Fruit fly (Drosophila melanogaster) whole organism, embryonic: ENCODE results near the gene topi.

ENCODE experiments used
- Adf1 ChIP-seq: fragments of 200-800 bp; sonication (Bioruptor generic); IDR thresholded peaks from 2 replicates; pipeline ENCODE4 v1.3.6; 2022; ENCODE audit warnings: missing biosample characterization, missing genetic modification characterization
- BEAF-32 ChIP-seq: fragments of 200-800 bp; sonication (Bioruptor generic); optimal IDR thresholded peaks from 3 replicates; lab custom pipeline; 2017; ENCODE audit warnings: missing biosample characterization, missing genetic modification characterization, mild to moderate bottlenecking, moderate library complexity, missing genetic modification reagents
- Bdp1 ChIP-seq: fragments of 200-800 bp; sonication (Bioruptor generic); optimal IDR thresholded peaks from 3 replicates; lab custom pipeline; 2016; ENCODE audit warnings: missing biosample characterization, missing genetic modification characterization
- Bgb ChIP-seq: fragments of 200-800 bp; sonication (Bioruptor generic); IDR thresholded peaks from 2 replicates; pipeline ENCODE4 v1.3.6; 2022; ENCODE audit warnings: missing biosample characterization, missing genetic modification characterization; ENCODE audit not compliant: partially characterized antibody
- CG11456 ChIP-seq: fragments of 200-800 bp; sonication (Bioruptor generic); IDR thresholded peaks from 3 replicates; pipeline ENCODE4 v1.3.6; 2022; ENCODE audit warnings: missing biosample characterization, missing genetic modification characterization
- CG11504 ChIP-seq: fragments of 200-800 bp; sonication (Bioruptor generic); optimal IDR thresholded peaks from 3 replicates; lab custom pipeline; 2019; ENCODE audit warnings: missing biosample characterization, mild to moderate bottlenecking, missing genetic modification characterization, moderate library complexity
- CG13894 ChIP-seq: fragments of 200-800 bp; sonication (Bioruptor generic); optimal IDR thresholded peaks from 3 replicates; lab custom pipeline; 2018; ENCODE audit warnings: missing biosample characterization, mild to moderate bottlenecking, missing genetic modification characterization, moderate library complexity
- CG14710 ChIP-seq: fragments of 200-800 bp; sonication (Bioruptor generic); optimal IDR thresholded peaks from 3 replicates; lab custom pipeline; 2019; ENCODE audit warnings: missing biosample characterization, mild to moderate bottlenecking, missing genetic modification characterization, moderate library complexity
- CG14860 ChIP-seq: fragments of 200-800 bp; sonication (Bioruptor generic); IDR thresholded peaks from 3 replicates; pipeline ENCODE4 v1.3.6; 2022; ENCODE audit warnings: missing biosample characterization, missing genetic modification characterization; ENCODE audit not compliant: partially characterized antibody
- CG15514 ChIP-seq: fragments of 200-800 bp; sonication (Bioruptor generic); optimal IDR thresholded peaks from 3 replicates; lab custom pipeline; 2017; ENCODE audit warnings: missing biosample characterization, missing genetic modification characterization, mild to moderate bottlenecking, moderate library complexity, missing genetic modification reagents
- CG16815 ChIP-seq: fragments of 200-800 bp; sonication (Bioruptor generic); optimal IDR thresholded peaks from 3 replicates; lab custom pipeline; 2017; ENCODE audit warnings: missing biosample characterization, mild to moderate bottlenecking, missing genetic modification characterization
- CG3407 ChIP-seq: fragments of 200-800 bp; sonication (Bioruptor generic); optimal IDR thresholded peaks from 2 replicates; lab custom pipeline; 2018; ENCODE audit warnings: missing biosample characterization, mild to moderate bottlenecking, missing genetic modification characterization
- CG4360 ChIP-seq: fragments of 200-800 bp; sonication (Bioruptor generic); IDR thresholded peaks from 2 replicates; pipeline ENCODE4 v1.3.6; 2022; ENCODE audit warnings: missing biosample characterization, missing genetic modification characterization
- CG8290 ChIP-seq, 3 experiments: fragments of 200-800 bp; sonication (Bioruptor generic); optimal IDR thresholded peaks; 2 replicates each; lab custom pipeline; 2016 to 2019; ENCODE audit warnings: missing biosample characterization in 3 of 3, missing genetic modification characterization in 3 of 3, mild to moderate bottlenecking in 2 of 3, moderate library complexity in 1 of 3
- CG8388 ChIP-seq: fragments of 200-800 bp; sonication (Bioruptor generic); optimal IDR thresholded peaks from 2 replicates; lab custom pipeline; 2019; ENCODE audit warnings: missing biosample characterization, mild to moderate bottlenecking, missing genetic modification characterization, moderate library complexity
- CG8478 ChIP-seq: fragments of >200 bp; optimal IDR thresholded peaks from 2 replicates; lab custom pipeline; 2018
- Dll ChIP-seq: fragments of 200-800 bp; sonication (Bioruptor generic); IDR thresholded peaks from 4 replicates; pipeline ENCODE4 v1.3.6; 2022; ENCODE audit warnings: missing biosample characterization, missing genetic modification characterization; ENCODE audit not compliant: partially characterized antibody
- Dp ChIP-seq: fragments of 200-800 bp; sonication (Bioruptor generic); optimal IDR thresholded peaks from 2 replicates; lab custom pipeline; 2018; ENCODE audit warnings: missing biosample characterization, mild to moderate bottlenecking, missing genetic modification characterization, moderate library complexity
- Dref ChIP-seq: fragments of 200-800 bp; sonication (Bioruptor generic); IDR thresholded peaks from 2 replicates; pipeline ENCODE4 v1.3.6; 2022; ENCODE audit warnings: missing biosample characterization, missing genetic modification characterization
- HLH4C ChIP-seq: fragments of 200-800 bp; sonication (Bioruptor generic); IDR thresholded peaks from 3 replicates; pipeline ENCODE4 v1.3.6; 2022; ENCODE audit warnings: missing biosample characterization, missing genetic modification characterization; ENCODE audit not compliant: partially characterized antibody
- Hey ChIP-seq: fragments of 200-800 bp; sonication (Bioruptor generic); optimal IDR thresholded peaks from 3 replicates; lab custom pipeline; 2018; ENCODE audit warnings: missing biosample characterization, mild to moderate bottlenecking, missing genetic modification characterization
- MBD-R2 ChIP-seq: fragments of 200-800 bp; sonication (Bioruptor generic); IDR thresholded peaks from 2 replicates; pipeline ENCODE4 v1.3.6; 2022; ENCODE audit warnings: missing biosample characterization, missing genetic modification characterization
- Opbp ChIP-seq: fragments of 200-800 bp; sonication (Bioruptor generic); IDR thresholded peaks from 3 replicates; pipeline ENCODE4 v1.3.6; 2022; ENCODE audit warnings: missing biosample characterization, missing genetic modification characterization; ENCODE audit not compliant: partially characterized antibody
- Scr ChIP-seq: fragments of 200-800 bp; sonication (Bioruptor generic); IDR thresholded peaks from 2 replicates; pipeline ENCODE4 v1.3.6; 2022; ENCODE audit warnings: missing biosample characterization, missing genetic modification characterization; ENCODE audit not compliant: partially characterized antibody
- Spps ChIP-seq: fragments of 200-800 bp; sonication (Bioruptor generic); optimal IDR thresholded peaks from 2 replicates; lab custom pipeline; 2018; ENCODE audit warnings: missing biosample characterization, mild to moderate bottlenecking, missing genetic modification characterization
- bbx ChIP-seq: fragments of 200-800 bp; sonication (Bioruptor generic); IDR thresholded peaks from 2 replicates; pipeline ENCODE4 v1.3.6; 2022; ENCODE audit warnings: missing biosample characterization, missing genetic modification characterization; ENCODE audit not compliant: partially characterized antibody
- corto ChIP-seq: fragments of 200-800 bp; sonication (Bioruptor generic); optimal IDR thresholded peaks from 2 replicates; lab custom pipeline; 2016; ENCODE audit warnings: missing biosample characterization, mild to moderate bottlenecking, missing genetic modification characterization, moderate library complexity
- crp ChIP-seq, 2 experiments: fragments of 200-800 bp; sonication (Bioruptor generic); optimal IDR thresholded peaks; 2 replicates in 1 of 2; 3 replicates in 1 of 2; lab custom pipeline; 2017; ENCODE audit warnings: missing biosample characterization in 2 of 2, missing genetic modification characterization in 2 of 2, mild to moderate bottlenecking in 1 of 2, moderate library complexity in 1 of 2
- ewg ChIP-seq: fragments of 200-800 bp; sonication (Bioruptor generic); optimal IDR thresholded peaks from 3 replicates; lab custom pipeline; 2017; ENCODE audit warnings: mild to moderate bottlenecking, missing biosample characterization, missing genetic modification reagents, missing genetic modification characterization
- fd96Cb ChIP-seq: fragments of 200-800 bp; sonication (Bioruptor generic); optimal IDR thresholded peaks from 2 replicates; lab custom pipeline; 2018; ENCODE audit warnings: missing biosample characterization, mild to moderate bottlenecking, missing genetic modification characterization, moderate library complexity
- hbn ChIP-seq: fragments of 200-800 bp; sonication (Bioruptor generic); IDR thresholded peaks from 2 replicates; pipeline ENCODE4 v1.3.6; 2022; ENCODE audit warnings: missing biosample characterization, missing genetic modification characterization; ENCODE audit not compliant: partially characterized antibody
- kah ChIP-seq: fragments of 200-800 bp; sonication (Bioruptor generic); optimal IDR thresholded peaks from 2 replicates; lab custom pipeline; 2018; ENCODE audit warnings: missing biosample characterization, mild to moderate bottlenecking, missing genetic modification characterization
- kay ChIP-seq: fragments of 200-800 bp; sonication (Bioruptor generic); optimal IDR thresholded peaks from 2 replicates; lab custom pipeline; 2016; ENCODE audit warnings: missing biosample characterization, missing genetic modification characterization
- ken ChIP-seq: fragments of 200-800 bp; sonication (Bioruptor generic); IDR thresholded peaks from 3 replicates; pipeline ENCODE4 v1.3.6; 2022; ENCODE audit warnings: missing biosample characterization, missing genetic modification characterization
- klu ChIP-seq: fragments of 200-800 bp; sonication (Bioruptor generic); IDR thresholded peaks from 2 replicates; pipeline ENCODE4 v1.3.6; 2022; ENCODE audit warnings: missing biosample characterization, missing genetic modification characterization
- org-1 ChIP-seq: fragments of 200-800 bp; sonication (Bioruptor generic); optimal IDR thresholded peaks from 2 replicates; lab custom pipeline; 2017; ENCODE audit warnings: missing biosample characterization, missing genetic modification characterization
- phol ChIP-seq: fragments of 200-800 bp; sonication (Bioruptor generic); optimal IDR thresholded peaks from 3 replicates; lab custom pipeline; 2018; ENCODE audit warnings: missing biosample characterization, mild to moderate bottlenecking, missing genetic modification characterization, moderate library complexity
- repo ChIP-seq: fragments of 200-800 bp; sonication (Bioruptor generic); optimal IDR thresholded peaks from 2 replicates; lab custom pipeline; 2016; ENCODE audit warnings: missing biosample characterization, missing genetic modification characterization
- scrt ChIP-seq: fragments of 200-800 bp; sonication (Bioruptor generic); optimal IDR thresholded peaks from 2 replicates; lab custom pipeline; 2018; ENCODE audit warnings: missing biosample characterization, mild to moderate bottlenecking, missing genetic modification characterization, moderate library complexity
- slp2 ChIP-seq: fragments of 200-800 bp; sonication (Bioruptor generic); optimal IDR thresholded peaks from 2 replicates; lab custom pipeline; 2016; ENCODE audit warnings: missing biosample characterization, missing genetic modification characterization
- sna ChIP-seq: fragments of 200-800 bp; sonication (Bioruptor generic); IDR thresholded peaks from 2 replicates; pipeline ENCODE4 v1.3.6; 2022; ENCODE audit warnings: missing biosample characterization, missing genetic modification characterization; ENCODE audit not compliant: partially characterized antibody
- stwl ChIP-seq: fragments of 200-800 bp; sonication (Bioruptor generic); optimal IDR thresholded peaks from 3 replicates; lab custom pipeline; 2018; ENCODE audit warnings: missing biosample characterization, mild to moderate bottlenecking, missing genetic modification characterization, moderate library complexity
- trem ChIP-seq: fragments of 200-800 bp; optimal IDR thresholded peaks from 3 replicates; lab custom pipeline; 2019; ENCODE audit warnings: missing biosample characterization, mild to moderate bottlenecking, missing genetic modification characterization, moderate library complexity
- unc-4 ChIP-seq: fragments of 200-800 bp; sonication (Bioruptor generic); IDR thresholded peaks from 2 replicates; pipeline ENCODE4 v1.3.6; 2022; ENCODE audit warnings: missing biosample characterization, missing genetic modification characterization; ENCODE audit not compliant: partially characterized antibody
- vnd ChIP-seq: fragments of 200-800 bp; sonication (Bioruptor generic); IDR thresholded peaks from 3 replicates; pipeline ENCODE4 v1.3.6; 2022; ENCODE audit warnings: missing biosample characterization, missing genetic modification characterization; ENCODE audit not compliant: partially characterized antibody
- zen ChIP-seq: fragments of 200-800 bp; sonication (Bioruptor generic); optimal IDR thresholded peaks from 3 replicates; lab custom pipeline; 2018; ENCODE audit warnings: missing biosample characterization, mild to moderate bottlenecking, missing genetic modification characterization, moderate library complexity
- zfh2 ChIP-seq: fragments of 200-800 bp; sonication (Bioruptor generic); optimal IDR thresholded peaks from 2 replicates; lab custom pipeline; 2016; ENCODE audit warnings: missing biosample characterization, missing genetic modification characterization

topi gene

DNA sequence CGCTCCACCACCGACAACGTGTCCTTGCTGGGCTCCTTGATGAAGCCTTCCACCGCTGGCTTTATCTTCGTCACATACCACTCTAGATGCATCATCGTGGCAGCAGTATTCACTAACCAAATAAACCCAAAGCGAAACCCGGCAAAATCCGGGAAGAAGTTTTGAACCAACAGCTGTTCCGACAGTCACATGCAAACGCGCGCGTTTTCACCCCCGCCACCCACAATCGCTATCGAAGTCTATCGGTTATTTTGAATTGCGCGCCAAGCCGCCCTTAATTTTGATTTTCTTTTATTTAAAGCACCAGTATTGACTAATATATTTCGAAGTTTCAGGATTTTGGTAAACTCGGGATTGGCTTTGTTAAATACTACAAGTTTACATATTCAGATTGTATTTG, 20.4 kb upstream of the topi start, which contains the start of gene Tti1 (continued):
- TF ChIP-seq ken = no peak
- no peak for TF ChIP-seq CG8290 (GFP tag; optimal IDR thresholded peaks at IDR 0.05; lab: Kevin White, UChicago)
- TF ChIP-seq CG8290 (tag; optimal IDR thresholded peaks at IDR 0.05; lab: Kevin White, UChicago) = no peak
- no peak for TF ChIP-seq org-1 (GFP tag; lab: Kevin White, UChicago)
- peak; percentile 46; the same call in 1 of the 2 replicates for TF ChIP-seq Bgb (GFP tag; lab: Robert Waterston, UW)
- no peak for TF ChIP-seq Spps
- TF ChIP-seq Adf1 (GFP tag; lab: Robert Waterston, UW) = no peak
- TF ChIP-seq Bdp1 (GFP tag; lab: Kevin White, UChicago) = no peak
- TF ChIP-seq CG11504 (tag; lab: Kevin White, UChicago) = no peak
- TF ChIP-seq CG16815 (GFP tag; lab: Kevin White, UChicago) = no peak
- no peak for TF ChIP-seq CG11456
- TF ChIP-seq klu (GFP tag; lab: Robert Waterston, UW) = peak; percentile 57; the same call in 1 of the 2 replicates

DNA sequence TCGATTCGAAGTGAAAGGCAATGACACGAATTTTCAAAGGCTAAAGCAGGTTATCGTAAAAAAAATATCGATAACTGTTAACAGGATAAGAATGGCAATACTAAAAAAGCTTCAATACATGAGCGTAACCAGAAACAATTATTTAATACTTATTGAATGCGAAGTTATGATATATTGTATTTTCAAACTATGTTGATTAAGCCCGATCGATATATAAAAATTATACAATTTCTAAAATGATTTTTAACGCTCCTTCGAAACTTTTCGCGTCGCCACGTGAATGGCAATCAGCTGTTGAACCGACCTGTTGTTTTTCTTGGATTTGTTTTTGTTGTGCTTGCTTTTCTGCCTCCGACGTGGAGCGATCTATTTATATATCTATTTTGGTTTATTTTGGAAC, 18.7 kb upstream of the topi start, which contains the start of the genes Alg12 and Rpt3R:
Gene Alg12 (plus strand): TSS at position 305 of the 400 bp plus-strand sequence.
Gene Rpt3R (minus strand): TSS at position 324 of the 400 bp plus-strand sequence.
- TF ChIP-seq crp (GFP tag; optimal IDR thresholded peaks at IDR 0.05; lab: Kevin White, UChicago) = peak; percentile 28 to 90
- no peak for TF ChIP-seq ewg
- peak; percentile 54 for TF ChIP-seq CG15514 (GFP tag; lab: Kevin White, UChicago)
- TF ChIP-seq CG14710 = peak; percentile 39
- TF ChIP-seq Dll (GFP tag; lab: Robert Waterston, UW) = peak; percentile 81
- no peak for TF ChIP-seq CG8478 (lab: Kevin White, UChicago)
- TF ChIP-seq scrt (GFP tag; lab: Kevin White, UChicago) = peak; percentile 95
- TF ChIP-seq fd96Cb (tag; lab: Kevin White, UChicago) = no peak
- peak; percentile 15 for TF ChIP-seq phol (tag; lab: Kevin White, UChicago)
- peak; percentile 72 for TF ChIP-seq MBD-R2 (GFP tag; lab: Robert Waterston, UW)
- 0 out of 3 replicates have a peak, but pooled peaks have one; percentile 30 for TF ChIP-seq CG14860
- peak; percentile 67 for TF ChIP-seq Scr
- TF ChIP-seq corto (GFP tag; lab: Kevin White, UChicago) = no peak
- peak; percentile 62 for TF ChIP-seq BEAF-32
- TF ChIP-seq slp2 (GFP tag; lab: Kevin White, UChicago) = no peak
- TF ChIP-seq kay (GFP tag; lab: Kevin White, UChicago) = no peak
- peak; percentile 94 for TF ChIP-seq kah (GFP tag; lab: Kevin White, UChicago)
- no peak for TF ChIP-seq zfh2 (GFP tag; lab: Kevin White, UChicago)
- peak; percentile 62 for TF ChIP-seq unc-4
- no peak for TF ChIP-seq CG13894
- peak; percentile 61 for TF ChIP-seq HLH4C (GFP tag; lab: Robert Waterston, UW)
- no peak for TF ChIP-seq repo
- TF ChIP-seq bbx (GFP tag; lab: Robert Waterston, UW) = peak; percentile 37; the same call in 1 of the 2 replicates
- TF ChIP-seq Dp (GFP tag; lab: Kevin White, UChicago) = peak; percentile 62
- TF ChIP-seq Dref = peak; percentile 58
- TF ChIP-seq trem = peak; percentile 36
- TF ChIP-seq sna (GFP tag; lab: Robert Waterston, UW) = peak; percentile 54; the same call in 1 of the 2 replicates
- TF ChIP-seq Spps = no peak
- TF ChIP-seq stwl (tag; lab: Kevin White, UChicago) = peak; percentile 29
- TF ChIP-seq hbn (GFP tag; lab: Robert Waterston, UW) = peak; percentile 62; the same call in 1 of the 2 replicates
- no peak for TF ChIP-seq zen (tag; lab: Kevin White, UChicago)
- TF ChIP-seq Opbp (GFP tag; lab: Robert Waterston, UW) = no peak
- TF ChIP-seq CG3407 = no peak
- TF ChIP-seq vnd (GFP tag; lab: Robert Waterston, UW) = 0 out of 3 replicates have a peak, but pooled peaks have one; percentile 28
- TF ChIP-seq CG4360 (GFP tag; lab: Robert Waterston, UW) = peak; percentile 27; the same call in 1 of the 2 replicates
- no peak for TF ChIP-seq CG8388 (GFP tag; lab: Kevin White, UChicago)
- no peak for TF ChIP-seq Hey (tag; lab: Kevin White, UChicago)
